Worm (Caenorhabditis elegans): ENCODE results near the gene irld-52.

- no peak for TF ChIP-seq lin-13 (GFP tag; optimal IDR thresholded peaks at IDR 0.05)
- TF ChIP-seq snpc-4 (tag; optimal IDR thresholded peaks at IDR 0.05): no peak
- no peak for TF ChIP-seq nhr-6 (tag; optimal IDR thresholded peaks at IDR 0.05)
- TF ChIP-seq R02D3.7 (tag; optimal IDR thresholded peaks at IDR 0.05): no peak
- TF ChIP-seq mdl-1 (tag; optimal IDR thresholded peaks at IDR 0.05): no peak
- no peak for TF ChIP-seq nhr-12 (tag; optimal IDR thresholded peaks at IDR 0.05)
- TF ChIP-seq ztf-11 (tag; optimal IDR thresholded peaks at IDR 0.05): no peak
- no peak for TF ChIP-seq nhr-11 (tag; optimal IDR thresholded peaks at IDR 0.05)
- TF ChIP-seq elt-1 (tag; optimal IDR thresholded peaks at IDR 0.05): no peak
- TF ChIP-seq unc-39 (tag; optimal IDR thresholded peaks at IDR 0.05): no peak
- TF ChIP-seq ama-1 (optimal IDR thresholded peaks at IDR 0.05): no peak
- TF ChIP-seq nhr-237 (tag; optimal IDR thresholded peaks at IDR 0.05): no peak
- no peak for TF ChIP-seq nhr-25 (tag; optimal IDR thresholded peaks at IDR 0.05)
- TF ChIP-seq elt-3 (tag; optimal IDR thresholded peaks at IDR 0.05): no peak
Observed at ce11 chrV:15793270-15793669, 13.8 kb downstream of the irld-52 start, which contains the start of gene T26E4.7.
